Fruit fly (Drosophila melanogaster): ENCODE measurements around the gene Vav.

The Vav gene

dm6 chrX:19247200-19248052 is 14.2 kb upstream of the Vav start, which contains the start of gene CG7992:
Gene CG7992 (minus strand): TSS chrX:19247250.
- TF ChIP-seq CTCF (optimal IDR thresholded peaks at IDR 0.05) (no peak), CG8478 (optimal IDR thresholded peaks at IDR 0.05) (no peak)

dm6 chrX:19248426-19249217 is 13.0 kb upstream of the Vav start, which contains the start of gene Hs3st-B:
Gene Hs3st-B (plus strand): TSS chrX:19248639.
- TF ChIP-seq CTCF (optimal IDR thresholded peaks at IDR 0.05): no peak
- TF ChIP-seq CG8478 (optimal IDR thresholded peaks at IDR 0.05): no peak

dm6 chrX:19249339-19249738 is 12.3 kb upstream of the Vav start:
- TF ChIP-seq CTCF (optimal IDR thresholded peaks at IDR 0.05): no peak
- TF ChIP-seq CG8478 (optimal IDR thresholded peaks at IDR 0.05): no peak

dm6 chrX:19250151-19250550 is 11.5 kb upstream of the Vav start:
- no peak for TF ChIP-seq CG8478 (optimal IDR thresholded peaks at IDR 0.05)
- no peak for TF ChIP-seq CTCF (optimal IDR thresholded peaks at IDR 0.05)

- TF ChIP-seq CG8478 (optimal IDR thresholded peaks at IDR 0.05): no peak
- TF ChIP-seq CTCF (optimal IDR thresholded peaks at IDR 0.05): no peak
These were observed 1.6 kb upstream of the Vav start for dm6 chrX:19259802-19260695.

- TF ChIP-seq CTCF (optimal IDR thresholded peaks at IDR 0.05) (no peak), CG8478 (optimal IDR thresholded peaks at IDR 0.05) (no peak)
These were observed 977 bp upstream of the Vav start for dm6 chrX:19260696-19260989.

- TF ChIP-seq CG8478 (optimal IDR thresholded peaks at IDR 0.05) (no peak), CTCF (optimal IDR thresholded peaks at IDR 0.05) (peak; percentile 55 to 71)
These were observed 549 bp upstream of the Vav start, which contains the start of gene rictor for dm6 chrX:19261071-19261470. Gene rictor (minus strand): TSS chrX:19261240.

- TF ChIP-seq CTCF (optimal IDR thresholded peaks at IDR 0.05) (no peak), CG8478 (optimal IDR thresholded peaks at IDR 0.05) (no peak)
These were observed 933 bp downstream of the Vav start for dm6 chrX:19262553-19262952.

dm6 chrX:19264396-19264795 is 2.8 kb downstream of the Vav start:
- no peak for TF ChIP-seq CTCF (optimal IDR thresholded peaks at IDR 0.05)
- TF ChIP-seq CG8478 (optimal IDR thresholded peaks at IDR 0.05): no peak

- TF ChIP-seq CTCF (optimal IDR thresholded peaks at IDR 0.05) (no peak), CG8478 (optimal IDR thresholded peaks at IDR 0.05) (no peak)
These were observed 4.3 kb downstream of the Vav start for dm6 chrX:19265802-19266479.

dm6 chrX:19268484-19269068 is 7.0 kb downstream of the Vav start, which contains the start of gene CG8010:
Gene CG8010 (minus strand): TSS chrX:19268896.
- TF ChIP-seq CG8478 (optimal IDR thresholded peaks at IDR 0.05) (no peak), CTCF (optimal IDR thresholded peaks at IDR 0.05) (peak; percentile 27 to 35)

- TF ChIP-seq CG8478 (optimal IDR thresholded peaks at IDR 0.05) (no peak), CTCF (optimal IDR thresholded peaks at IDR 0.05) (no peak)
These were observed 15.0 kb downstream of the Vav start, which contains the start of the genes CG32537 and CG32536 for dm6 chrX:19276489-19277117. Gene CG32537 (minus strand): TSS chrX:19276539. Gene CG32536 (minus strand): TSS chrX:19276898.

- no peak for TF ChIP-seq CG8478 (optimal IDR thresholded peaks at IDR 0.05)
- no peak for TF ChIP-seq CTCF (optimal IDR thresholded peaks at IDR 0.05)
These were observed 16.8 kb downstream of the Vav start for dm6 chrX:19278395-19278794.
